Worm (Caenorhabditis elegans): ENCODE results near the gene cyp-33C1.
A peak's percentile ranks its signal among the peaks of the same experiment; 100 is the strongest.

The cyp-33C1 gene

DNA sequence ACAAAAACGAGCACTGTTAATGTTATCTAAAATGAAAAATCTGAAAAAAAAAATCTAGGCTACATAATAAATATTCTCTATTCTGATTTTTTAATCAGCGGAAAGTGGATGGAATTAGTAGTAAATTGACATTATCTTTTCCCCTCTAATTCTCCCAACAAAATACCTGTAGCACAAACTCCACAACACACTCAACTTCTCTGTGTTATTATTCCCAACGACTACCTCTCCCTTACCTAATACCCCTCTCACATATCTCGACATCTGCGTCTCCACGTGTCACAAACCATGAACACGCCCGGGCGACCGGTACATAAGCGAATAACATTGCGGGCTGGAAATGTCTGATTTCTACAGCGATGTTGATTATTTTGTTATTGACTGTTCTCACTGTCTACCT, 3.8 kb downstream of the cyp-33C1 start, which contains the start of gene cyp-33C2:
Gene cyp-33C2, plus strand, starts transcription at position 327 of the 400 bp plus-strand sequence.
- TF ChIP-seq lin-15B (tag; optimal IDR thresholded peaks at IDR 0.05) = no peak
- no peak for TF ChIP-seq unc-130 (GFP tag; optimal IDR thresholded peaks at IDR 0.05)
- no peak for TF ChIP-seq fkh-10 (GFP tag; optimal IDR thresholded peaks at IDR 0.05)
- no peak for TF ChIP-seq hmg-1.1 (GFP tag; IDR thresholded peaks at IDR 0.05)
- TF ChIP-seq dmd-6 (GFP tag; IDR thresholded peaks at IDR 0.05) = peak; percentile 61
- TF ChIP-seq ceh-32 (tag; optimal IDR thresholded peaks at IDR 0.05; ENCODE audit: poor library complexity) = no peak
- TF ChIP-seq nhr-6 (tag; optimal IDR thresholded peaks at IDR 0.05) = no peak
- TF ChIP-seq nhr-28 (tag; optimal IDR thresholded peaks at IDR 0.05) = peak; percentile 93
- no peak for TF ChIP-seq gei-8 (GFP tag; optimal IDR thresholded peaks at IDR 0.05)
- no peak for TF ChIP-seq mxl-3 (GFP tag; optimal IDR thresholded peaks at IDR 0.05)
- TF ChIP-seq zip-2 (tag; optimal IDR thresholded peaks at IDR 0.05) = no peak
- TF ChIP-seq madf-9 (GFP tag; conservative IDR thresholded peaks at IDR 0.05) = no peak
- TF ChIP-seq daf-12 (tag; optimal IDR thresholded peaks at IDR 0.05) = no peak
- no peak for TF ChIP-seq mdl-1 (tag; optimal IDR thresholded peaks at IDR 0.05)
- no peak for TF ChIP-seq lin-39 (tag; optimal IDR thresholded peaks at IDR 0.05)
- no peak for TF ChIP-seq ztf-11 (tag; optimal IDR thresholded peaks at IDR 0.05)
- no peak for TF ChIP-seq F10B5.3 (tag; optimal IDR thresholded peaks at IDR 0.05)
- TF ChIP-seq nhr-77 (tag; optimal IDR thresholded peaks at IDR 0.05) = no peak
- no peak for TF ChIP-seq nhr-25 (tag; optimal IDR thresholded peaks at IDR 0.05; ENCODE audit: borderline replicate concordance, insufficient read depth)
- TF ChIP-seq daf-16 (GFP tag; optimal IDR thresholded peaks at IDR 0.05) = no peak
- peak; percentile 25 for TF ChIP-seq daf-16 (tag; optimal IDR thresholded peaks at IDR 0.05)
- TF ChIP-seq ceh-28 (tag; optimal IDR thresholded peaks at IDR 0.05) = no peak
- no peak for TF ChIP-seq snpc-1.2 (GFP tag; IDR thresholded peaks at IDR 0.05)

DNA sequence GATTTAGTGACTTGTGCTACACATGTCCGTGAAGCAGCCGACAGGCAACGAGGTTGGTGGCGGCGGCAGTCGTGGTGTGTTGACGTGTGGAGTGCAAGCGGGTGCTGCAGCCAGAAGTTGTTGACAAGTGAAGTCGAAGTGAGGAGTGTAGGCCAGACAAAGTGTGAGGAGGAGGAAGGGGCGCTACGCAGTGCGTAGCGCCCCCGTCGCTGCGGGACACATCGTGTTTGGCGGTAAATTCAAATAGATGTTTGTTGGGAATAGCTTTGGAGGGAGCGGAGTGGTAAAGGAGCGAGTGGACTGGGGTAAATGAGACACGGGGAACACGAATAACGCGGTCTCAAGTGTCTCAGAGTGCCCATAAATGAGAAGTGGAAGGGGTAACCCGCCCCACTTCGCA, 6.2 kb downstream of the cyp-33C1 start:
- TF ChIP-seq F49E8.2 (tag; optimal IDR thresholded peaks at IDR 0.05; ENCODE audit: borderline replicate concordance) = no peak
- TF ChIP-seq attf-4 (tag; optimal IDR thresholded peaks at IDR 0.05) = no peak
- TF ChIP-seq ztf-7 (tag; optimal IDR thresholded peaks at IDR 0.05) = no peak
- peak; percentile 62 for TF ChIP-seq aha-1 (tag)
- no peak for TF ChIP-seq nhr-237 (tag; optimal IDR thresholded peaks at IDR 0.05)
- 0 out of 2 replicates have a peak, but pooled peaks have one; percentile 32 for TF ChIP-seq set-16 (GFP tag; IDR thresholded peaks at IDR 0.05)
- no peak for TF ChIP-seq hlh-11 (tag; optimal IDR thresholded peaks at IDR 0.05)
- TF ChIP-seq nhr-76 (tag; optimal IDR thresholded peaks at IDR 0.05) = no peak
- no peak for TF ChIP-seq Y75B8A.6 (GFP tag; IDR thresholded peaks at IDR 0.05)
- no peak for TF ChIP-seq T20F7.1 (GFP tag; optimal IDR thresholded peaks at IDR 0.05)
- no peak for TF ChIP-seq fos-1 (tag; optimal IDR thresholded peaks at IDR 0.05)

ce11 chrV:2187864-2188345, 8.6 kb downstream of the cyp-33C1 start, which contains the start of gene Y5H2B.3:
Gene Y5H2B.3 (plus strand): TSS chrV:2188295.
- TF ChIP-seq fkh-10 (GFP tag; optimal IDR thresholded peaks at IDR 0.05) = no peak
- no peak for TF ChIP-seq ZK337.2 (GFP tag; IDR thresholded peaks at IDR 0.05)

- peak; percentile 70 for TF ChIP-seq egl-43 (GFP tag; IDR thresholded peaks at IDR 0.05)
- TF ChIP-seq rbr-2 (tag; optimal IDR thresholded peaks at IDR 0.05) = no peak
- TF ChIP-seq set-16 (GFP tag; IDR thresholded peaks at IDR 0.05) = peak; percentile 91
- no peak for TF ChIP-seq nhr-28 (tag; optimal IDR thresholded peaks at IDR 0.05)
- no peak for TF ChIP-seq skn-1 (tag; optimal IDR thresholded peaks at IDR 0.05)
- no peak for TF ChIP-seq mdl-1 (tag; optimal IDR thresholded peaks at IDR 0.05)
- TF ChIP-seq mes-2 (tag; optimal IDR thresholded peaks at IDR 0.05; ENCODE audit: poor library complexity, severe bottlenecking) = no peak
- TF ChIP-seq ceh-62 (tag; optimal IDR thresholded peaks at IDR 0.05) = no peak
- no peak for TF ChIP-seq dmd-8 (GFP tag; IDR thresholded peaks at IDR 0.05)
- no peak for TF ChIP-seq fos-1 (tag; optimal IDR thresholded peaks at IDR 0.05)
- 0 out of 2 replicates have a peak, but pooled peaks have one; percentile 41 for TF ChIP-seq D1046.2 (GFP tag; IDR thresholded peaks at IDR 0.05)
- TF ChIP-seq snpc-1.2 (GFP tag; IDR thresholded peaks at IDR 0.05) = no peak
- TF ChIP-seq nhr-41 (GFP tag; IDR thresholded peaks at IDR 0.05) = no peak
- no peak for TF ChIP-seq mep-1 (tag; optimal IDR thresholded peaks at IDR 0.05)
- TF ChIP-seq T26A8.4 (GFP tag; IDR thresholded peaks at IDR 0.05) = no peak
- no peak for TF ChIP-seq arid-1 (GFP tag; conservative IDR thresholded peaks at IDR 0.05)
- TF ChIP-seq ctbp-1 (GFP tag; IDR thresholded peaks at IDR 0.05) = no peak
- TF ChIP-seq Y48G9A.11 (GFP tag; IDR thresholded peaks at IDR 0.05) = peak; percentile 71; the same call in 1 of the 2 replicates
- TF ChIP-seq ztf-11 (tag; optimal IDR thresholded peaks at IDR 0.05) = no peak
- TF ChIP-seq lin-15B (tag; optimal IDR thresholded peaks at IDR 0.05) = no peak
Measured at ce11 chrV:2190383-2190782, 11.1 kb downstream of the cyp-33C1 start.
